Worm (Caenorhabditis elegans): Measurements from ENCODE around the gene clec-37.

ce11 chrV:16869740-16870139, 17.8 kb upstream of the clec-37 start, which contains the start of gene clec-33:
- no peak for TF ChIP-seq ama-1 (optimal IDR thresholded peaks at IDR 0.05)
- no peak for TF ChIP-seq aly-2 (tag; optimal IDR thresholded peaks at IDR 0.05)
- TF ChIP-seq fkh-10 (GFP tag; optimal IDR thresholded peaks at IDR 0.05), result no peak
- TF ChIP-seq nhr-11 (tag; optimal IDR thresholded peaks at IDR 0.05), result no peak
- TF ChIP-seq ceh-82 (tag; optimal IDR thresholded peaks at IDR 0.05), result no peak
- no peak for TF ChIP-seq dve-1 (tag; optimal IDR thresholded peaks at IDR 0.05; ENCODE audit: insufficient read depth)
- TF ChIP-seq cey-2 (tag; optimal IDR thresholded peaks at IDR 0.05; ENCODE audit: borderline replicate concordance, insufficient read depth), result no peak
- no peak for TF ChIP-seq nhr-48 (tag; optimal IDR thresholded peaks at IDR 0.05)
